Fruit fly (Drosophila melanogaster) whole organism, embryonic: ENCODE data around the gene MTF-1.

Experiments
- Aef1 ChIP-seq: fragments of 200-800 bp; sonication (Bioruptor generic); IDR thresholded peaks from 3 replicates; pipeline ENCODE4 v1.3.6; 2022; ENCODE audit warnings: missing biosample characterization, missing genetic modification characterization
- CG10267 ChIP-seq: fragments of 200-800 bp; sonication (Bioruptor generic); optimal IDR thresholded peaks from 2 replicates; lab custom pipeline; 2018; ENCODE audit warnings: missing biosample characterization, mild to moderate bottlenecking, missing genetic modification characterization, moderate library complexity
- CG11093 ChIP-seq: fragments of 200-800 bp; sonication (Bioruptor generic); IDR thresholded peaks from 3 replicates; pipeline ENCODE4 v1.3.6; 2022; ENCODE audit warnings: missing biosample characterization, missing genetic modification characterization
- CG11456 ChIP-seq: fragments of 200-800 bp; sonication (Bioruptor generic); IDR thresholded peaks from 3 replicates; pipeline ENCODE4 v1.3.6; 2022; ENCODE audit warnings: missing biosample characterization, missing genetic modification characterization
- CG11723 ChIP-seq: fragments of 200-800 bp; sonication (Bioruptor generic); optimal IDR thresholded peaks from 2 replicates; lab custom pipeline; 2017; ENCODE audit warnings: missing biosample characterization, mild to moderate bottlenecking, missing genetic modification characterization
- CG12104 ChIP-seq: fragments of 200-800 bp; sonication (Bioruptor generic); optimal IDR thresholded peaks from 3 replicates; lab custom pipeline; 2016; ENCODE audit warnings: missing biosample characterization, missing genetic modification characterization
- CG13894 ChIP-seq: fragments of 200-800 bp; sonication (Bioruptor generic); optimal IDR thresholded peaks from 3 replicates; lab custom pipeline; 2018; ENCODE audit warnings: missing biosample characterization, mild to moderate bottlenecking, missing genetic modification characterization, moderate library complexity
- CG14050 ChIP-seq: fragments of 200-800 bp; sonication (Bioruptor generic); IDR thresholded peaks from 3 replicates; pipeline ENCODE4 v1.3.6; 2022; ENCODE audit warnings: missing biosample characterization, missing genetic modification characterization
- CG14860 ChIP-seq: fragments of 200-800 bp; sonication (Bioruptor generic); IDR thresholded peaks from 3 replicates; pipeline ENCODE4 v1.3.6; 2022; ENCODE audit warnings: missing biosample characterization, missing genetic modification characterization; ENCODE audit not compliant: partially characterized antibody
- CG15011 ChIP-seq: fragments of 200-800 bp; sonication (Bioruptor generic); optimal IDR thresholded peaks from 3 replicates; lab custom pipeline; 2018; ENCODE audit warnings: missing biosample characterization, mild to moderate bottlenecking, missing genetic modification characterization
- CG15269 ChIP-seq: fragments of 200-800 bp; sonication (Bioruptor generic); optimal IDR thresholded peaks from 2 replicates; lab custom pipeline; 2018; ENCODE audit warnings: missing biosample characterization, mild to moderate bottlenecking, missing genetic modification characterization, moderate library complexity
- CG1603 ChIP-seq: fragments of 200-800 bp; sonication (Bioruptor generic); optimal IDR thresholded peaks from 2 replicates; lab custom pipeline; 2019; ENCODE audit warnings: missing biosample characterization, mild to moderate bottlenecking, missing genetic modification characterization, moderate library complexity
- CG17829 ChIP-seq: fragments of 200-800 bp; optimal IDR thresholded peaks from 2 replicates; lab custom pipeline; 2019; ENCODE audit warnings: missing biosample characterization, mild to moderate bottlenecking, missing genetic modification characterization, moderate library complexity
- CG3065 ChIP-seq: fragments of 200-800 bp; sonication (Bioruptor generic); optimal IDR thresholded peaks from 2 replicates; lab custom pipeline; 2016; ENCODE audit warnings: missing biosample characterization, missing genetic modification characterization
- CG34376 ChIP-seq: fragments of 200-800 bp; sonication (Bioruptor generic); optimal IDR thresholded peaks from 2 replicates; lab custom pipeline; 2018; ENCODE audit warnings: missing biosample characterization, mild to moderate bottlenecking, missing genetic modification characterization
- CG43689 ChIP-seq: fragments of 200-800 bp; sonication (Bioruptor generic); IDR thresholded peaks from 2 replicates; pipeline ENCODE4 v1.3.6; 2022; ENCODE audit warnings: missing biosample characterization, missing genetic modification characterization
- CG9817 ChIP-seq: fragments of 200-800 bp; sonication (Bioruptor generic); optimal IDR thresholded peaks from 2 replicates; lab custom pipeline; 2018; ENCODE audit warnings: missing biosample characterization, mild to moderate bottlenecking, missing genetic modification characterization, moderate library complexity
- CHES-1-like ChIP-seq: fragments of 200-800 bp; sonication (Bioruptor generic); optimal IDR thresholded peaks from 2 replicates; lab custom pipeline; 2016; ENCODE audit warnings: missing biosample characterization, missing genetic modification characterization
- HmgZ ChIP-seq: fragments of 200-800 bp; sonication (Bioruptor generic); optimal IDR thresholded peaks from 2 replicates; lab custom pipeline; 2018; ENCODE audit warnings: missing biosample characterization, mild to moderate bottlenecking, missing genetic modification characterization
- Kr ChIP-seq: fragments of 200-800 bp; sonication (Bioruptor generic); optimal IDR thresholded peaks from 2 replicates; lab custom pipeline; 2017; ENCODE audit warnings: missing biosample characterization, mild to moderate bottlenecking, missing genetic modification characterization
- Lpt ChIP-seq: fragments of >200 bp; optimal IDR thresholded peaks from 2 replicates; lab custom pipeline; 2018; ENCODE audit warnings: missing biosample characterization, missing genetic modification characterization
- Meics ChIP-seq: fragments of 200-800 bp; sonication (Bioruptor generic); optimal IDR thresholded peaks from 2 replicates; lab custom pipeline; 2017; ENCODE audit warnings: missing biosample characterization, mild to moderate bottlenecking, missing genetic modification characterization
- NC2α ChIP-seq: fragments of 200-800 bp; sonication (Bioruptor generic); optimal IDR thresholded peaks from 2 replicates; lab custom pipeline; 2016; ENCODE audit warnings: missing biosample characterization, missing genetic modification characterization
- Opbp ChIP-seq: fragments of 200-800 bp; sonication (Bioruptor generic); IDR thresholded peaks from 3 replicates; pipeline ENCODE4 v1.3.6; 2022; ENCODE audit warnings: missing biosample characterization, missing genetic modification characterization; ENCODE audit not compliant: partially characterized antibody
- Sox100B ChIP-seq: fragments of 200-800 bp; sonication (Bioruptor generic); optimal IDR thresholded peaks from 3 replicates; lab custom pipeline; 2018; ENCODE audit warnings: missing biosample characterization, mild to moderate bottlenecking, missing genetic modification characterization
- Sox102F ChIP-seq: fragments of 200-800 bp; sonication (Bioruptor generic); optimal IDR thresholded peaks from 2 replicates; lab custom pipeline; 2018; ENCODE audit warnings: missing biosample characterization, mild to moderate bottlenecking, missing genetic modification characterization, moderate library complexity
- Sry-β ChIP-seq: fragments of 200-800 bp; sonication (Bioruptor generic); optimal IDR thresholded peaks from 2 replicates; lab custom pipeline; 2018; ENCODE audit warnings: missing biosample characterization, mild to moderate bottlenecking, missing genetic modification characterization, moderate library complexity
- ash1 ChIP-seq: fragments of 200-800 bp; sonication (Bioruptor generic); optimal IDR thresholded peaks from 2 replicates; lab custom pipeline; 2018; ENCODE audit warnings: missing biosample characterization, mild to moderate bottlenecking, missing genetic modification characterization
- az2 ChIP-seq: fragments of 200-800 bp; sonication (Bioruptor generic); optimal IDR thresholded peaks from 3 replicates; lab custom pipeline; 2016; ENCODE audit warnings: missing biosample characterization, missing genetic modification characterization
- bigmax ChIP-seq: fragments of 200-800 bp; sonication (Bioruptor generic); optimal IDR thresholded peaks from 2 replicates; lab custom pipeline; 2018; ENCODE audit warnings: missing biosample characterization, mild to moderate bottlenecking, missing genetic modification characterization
- br ChIP-seq: fragments of >200 bp; optimal IDR thresholded peaks from 2 replicates; lab custom pipeline; 2017
- exex ChIP-seq: fragments of 200-800 bp; sonication (Bioruptor generic); optimal IDR thresholded peaks from 4 replicates; lab custom pipeline; 2018; ENCODE audit warnings: missing biosample characterization, mild to moderate bottlenecking, missing genetic modification characterization, moderate library complexity
- her ChIP-seq: fragments of 200-800 bp; sonication (Bioruptor generic); optimal IDR thresholded peaks from 2 replicates; lab custom pipeline; 2016; ENCODE audit warnings: missing biosample characterization, missing genetic modification characterization
- lilli ChIP-seq: fragments of 200-800 bp; sonication (Bioruptor generic); optimal IDR thresholded peaks from 3 replicates; lab custom pipeline; 2016; ENCODE audit warnings: missing biosample characterization, missing genetic modification characterization
- nerfin-2 ChIP-seq: fragments of 200-800 bp; sonication (Bioruptor generic); IDR thresholded peaks from 2 replicates; pipeline ENCODE4 v1.3.6; 2022; ENCODE audit warnings: missing biosample characterization, missing genetic modification characterization; ENCODE audit not compliant: partially characterized antibody
- nom ChIP-seq: fragments of 200-800 bp; sonication (Bioruptor generic); optimal IDR thresholded peaks from 2 replicates; lab custom pipeline; 2017; ENCODE audit warnings: missing biosample characterization, missing genetic modification characterization, mild to moderate bottlenecking, moderate library complexity, missing genetic modification reagents
- oc ChIP-seq: fragments of 200-800 bp; sonication (Bioruptor generic); optimal IDR thresholded peaks from 2 replicates; lab custom pipeline; 2018; ENCODE audit warnings: missing biosample characterization, mild to moderate bottlenecking, missing genetic modification characterization, moderate library complexity
- otp ChIP-seq: fragments of 200-800 bp; sonication (Bioruptor generic); IDR thresholded peaks from 3 replicates; pipeline ENCODE4, ENCODE4 v1.3.6; 2022; ENCODE audit warnings: missing biosample characterization, missing genetic modification characterization
- pita ChIP-seq: fragments of 200-800 bp; sonication (Bioruptor generic); optimal IDR thresholded peaks from 2 replicates; lab custom pipeline; 2017; ENCODE audit warnings: missing biosample characterization, mild to moderate bottlenecking, missing genetic modification characterization
- psq ChIP-seq: fragments of 200-800 bp; sonication (Bioruptor generic); optimal IDR thresholded peaks from 2 replicates; lab custom pipeline; 2017; ENCODE audit warnings: missing biosample characterization, missing genetic modification characterization
- salm ChIP-seq: fragments of 200-800 bp; sonication (Bioruptor generic); optimal IDR thresholded peaks from 2 replicates; lab custom pipeline; 2018; ENCODE audit warnings: missing biosample characterization, mild to moderate bottlenecking, missing genetic modification characterization
- shn ChIP-seq: fragments of 200-800 bp; sonication (Bioruptor generic); optimal IDR thresholded peaks from 3 replicates; lab custom pipeline; 2016; ENCODE audit warnings: missing biosample characterization, missing genetic modification characterization
- slbo ChIP-seq: fragments of 200-800 bp; sonication (Bioruptor generic); IDR thresholded peaks from 2 replicates; pipeline ENCODE4 v1.3.6; 2022; ENCODE audit warnings: missing biosample characterization, missing genetic modification characterization
- sqz ChIP-seq: fragments of 200-800 bp; sonication (Bioruptor generic); optimal IDR thresholded peaks from 3 replicates; lab custom pipeline; 2018; ENCODE audit warnings: missing biosample characterization, mild to moderate bottlenecking, missing genetic modification characterization
- stwl ChIP-seq: fragments of 200-800 bp; sonication (Bioruptor generic); optimal IDR thresholded peaks from 3 replicates; lab custom pipeline; 2018; ENCODE audit warnings: missing biosample characterization, mild to moderate bottlenecking, missing genetic modification characterization, moderate library complexity
- tx ChIP-seq: fragments of 200-800 bp; sonication (Bioruptor generic); optimal IDR thresholded peaks from 2 replicates; lab custom pipeline; 2016; ENCODE audit warnings: missing biosample characterization, missing genetic modification characterization
- usp ChIP-seq: fragments of >200 bp; optimal IDR thresholded peaks from 2 replicates; lab custom pipeline; 2017; ENCODE audit warnings: missing biosample characterization, missing genetic modification characterization
- vvl ChIP-seq: fragments of 200-800 bp; sonication (Bioruptor generic); IDR thresholded peaks from 2 replicates; pipeline ENCODE4 v1.3.6; 2022; ENCODE audit warnings: missing biosample characterization, missing genetic modification characterization
- wdn ChIP-seq: fragments of 200-800 bp; sonication (Bioruptor generic); IDR thresholded peaks from 2 replicates; pipeline ENCODE4 v1.3.6; 2022; ENCODE audit warnings: missing biosample characterization, missing genetic modification characterization
- wek ChIP-seq: fragments of 200-800 bp; sonication (Bioruptor generic); optimal IDR thresholded peaks from 3 replicates; lab custom pipeline; 2018; ENCODE audit warnings: missing biosample characterization, mild to moderate bottlenecking, missing genetic modification characterization, moderate library complexity
- yki ChIP-seq: fragments of >200 bp; optimal IDR thresholded peaks from 3 replicates; lab custom pipeline; 2018

Gene MTF-1

DNA sequence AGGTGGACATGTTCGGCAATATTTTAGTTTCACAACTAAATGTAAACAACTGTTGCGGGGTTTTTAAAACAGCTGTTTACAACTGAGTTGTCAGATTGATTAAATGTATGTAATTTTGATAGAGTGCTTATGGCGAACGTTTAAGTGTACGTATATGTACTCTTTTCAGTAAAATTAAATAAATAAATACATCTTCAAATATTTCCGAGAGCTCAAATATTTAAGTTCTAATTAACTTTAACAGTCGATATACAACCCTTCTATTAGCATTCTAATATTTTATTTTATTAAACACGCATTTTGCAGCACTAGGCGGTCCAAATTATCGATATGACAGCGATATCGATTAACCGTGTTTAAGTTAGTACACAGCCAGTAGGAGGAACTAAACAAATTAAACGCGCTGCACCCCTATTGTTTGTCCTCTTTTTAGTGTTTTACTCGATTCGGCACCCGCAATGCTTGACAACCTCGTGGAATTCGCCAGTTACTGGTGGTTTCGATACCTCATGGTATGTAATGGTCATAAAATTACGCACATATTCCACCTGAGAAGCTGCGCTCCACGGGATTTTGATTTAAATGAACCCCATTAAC lies 21.5 kb downstream of the MTF-1 start, which contains the start of the genes CG3448 and ghi (continued):
- TF ChIP-seq CG14050 (GFP tag; lab: Robert Waterston, UW): no peak
- no peak for TF ChIP-seq her (GFP tag; lab: Kevin White, UChicago)
- TF ChIP-seq exex: peak; percentile 56
- peak; percentile 36; the same call in 1 of the 2 replicates for TF ChIP-seq slbo (GFP tag; lab: Robert Waterston, UW)
- TF ChIP-seq bigmax (GFP tag; lab: Kevin White, UChicago): no peak
- no peak for TF ChIP-seq CG11723 (GFP tag; lab: Kevin White, UChicago)
- TF ChIP-seq CG34376 (GFP tag; lab: Kevin White, UChicago): peak; percentile 61
- no peak for TF ChIP-seq CG3065
- TF ChIP-seq CG1603 (tag; lab: Kevin White, UChicago): peak; percentile 70
- no peak for TF ChIP-seq NC2α
- TF ChIP-seq Aef1 (GFP tag; lab: Robert Waterston, UW): peak; percentile 58
- peak; percentile 28 for TF ChIP-seq CHES-1-like
- TF ChIP-seq Sox100B: peak; percentile 65
- peak; percentile 55 for TF ChIP-seq vvl (GFP tag; lab: Robert Waterston, UW)
- peak; percentile 51 for TF ChIP-seq CG15011 (GFP tag; lab: Kevin White, UChicago)
- TF ChIP-seq sqz (GFP tag; lab: Kevin White, UChicago): peak; percentile 55
- TF ChIP-seq CG12104 (GFP tag; lab: Kevin White, UChicago): peak; percentile 45
- no peak for TF ChIP-seq pita
- no peak for TF ChIP-seq tx (GFP tag; lab: Kevin White, UChicago)
- TF ChIP-seq Opbp (GFP tag; lab: Robert Waterston, UW): peak; percentile 75; the same call in 2 of the 3 replicates
- TF ChIP-seq br (lab: Kevin White, UChicago): no peak
- peak; percentile 91 for TF ChIP-seq Kr (GFP tag; lab: Kevin White, UChicago)
- peak; percentile 73 for TF ChIP-seq CG9817 (tag; lab: Kevin White, UChicago)
- TF ChIP-seq Sry-β: no peak
- TF ChIP-seq ash1 (GFP tag; lab: Kevin White, UChicago): no peak
- TF ChIP-seq otp (GFP tag; lab: Robert Waterston, UW): no peak
- peak; percentile 93 for TF ChIP-seq stwl (tag; lab: Kevin White, UChicago)
- TF ChIP-seq oc: no peak
- TF ChIP-seq CG15269 (tag; lab: Kevin White, UChicago): peak; percentile 28
- peak; percentile 46 for TF ChIP-seq nom
- TF ChIP-seq CG43689: no peak
- no peak for TF ChIP-seq yki (lab: Kevin White, UChicago)
- TF ChIP-seq psq (GFP tag; lab: Kevin White, UChicago): no peak
- TF ChIP-seq shn (GFP tag; lab: Kevin White, UChicago): no peak
- peak; percentile 74 for TF ChIP-seq HmgZ
- TF ChIP-seq usp: no peak
- peak; percentile 59 for TF ChIP-seq lilli (GFP tag; lab: Kevin White, UChicago)
- TF ChIP-seq nerfin-2 (GFP tag; lab: Robert Waterston, UW): peak; percentile 79
- peak; percentile 98 for TF ChIP-seq CG10267 (tag; lab: Kevin White, UChicago)
- TF ChIP-seq CG13894 (tag; lab: Kevin White, UChicago): peak; percentile 78
- TF ChIP-seq az2 (GFP tag; lab: Kevin White, UChicago): peak; percentile 3
- no peak for TF ChIP-seq Lpt (GFP tag; lab: Kevin White, UChicago)
- no peak for TF ChIP-seq wdn (GFP tag; lab: Robert Waterston, UW)
- TF ChIP-seq CG11093 (GFP tag; lab: Robert Waterston, UW): no peak
- peak; percentile 52 for TF ChIP-seq Sox102F (GFP tag; lab: Kevin White, UChicago)
- peak; percentile 45; the same call in 1 of the 3 replicates for TF ChIP-seq CG14860 (GFP tag; lab: Robert Waterston, UW)
- peak; percentile 6 for TF ChIP-seq wek (GFP tag; lab: Kevin White, UChicago)
- TF ChIP-seq CG11456 (GFP tag; lab: Robert Waterston, UW): peak; percentile 58; the same call in 1 of the 3 replicates
- peak; percentile 9 for TF ChIP-seq salm (tag; lab: Kevin White, UChicago)
- peak; percentile 61 for TF ChIP-seq CG17829 (tag; lab: Kevin White, UChicago)
- TF ChIP-seq Meics (GFP tag; lab: Kevin White, UChicago): peak; percentile 52
